Worm (Caenorhabditis elegans): ENCODE results near the gene tebp-2.

DNA sequence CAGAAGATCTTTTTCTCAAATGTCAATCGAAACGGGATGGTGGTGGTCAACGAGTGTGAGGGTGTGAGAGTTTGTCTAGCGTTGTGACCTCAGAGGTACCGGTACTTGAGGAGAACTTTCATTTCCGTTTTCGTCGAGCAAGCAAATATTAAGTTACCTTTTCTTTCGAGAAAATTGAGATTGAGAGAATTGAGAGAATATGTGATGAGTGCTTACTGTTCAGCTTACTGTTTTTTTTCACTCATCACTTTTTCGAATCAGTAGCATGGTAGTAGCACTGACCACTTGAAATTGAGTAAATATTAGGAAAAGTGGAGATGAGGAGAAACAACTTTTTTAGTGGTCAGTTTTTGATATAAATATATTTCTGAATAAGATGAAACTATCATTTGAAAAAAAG lies 32.6 kb downstream of the tebp-2 start, which contains the start of gene T12E12.6:
- TF ChIP-seq pes-1 (GFP tag; IDR thresholded peaks at IDR 0.05) = no peak
- no peak for TF ChIP-seq flt-1 (GFP tag; IDR thresholded peaks at IDR 0.05)
- no peak for TF ChIP-seq ama-1 (optimal IDR thresholded peaks at IDR 0.05)
- no peak for TF ChIP-seq tra-4 (tag; optimal IDR thresholded peaks at IDR 0.05)
- no peak for TF ChIP-seq ets-7 (tag; optimal IDR thresholded peaks at IDR 0.05)
- TF ChIP-seq hmbx-1 (tag; optimal IDR thresholded peaks at IDR 0.05) = no peak
- no peak for TF ChIP-seq ceh-13 (GFP tag; optimal IDR thresholded peaks at IDR 0.05)
- no peak for TF ChIP-seq hmg-4 (GFP tag; optimal IDR thresholded peaks at IDR 0.05)
- TF ChIP-seq ceh-36 (tag; optimal IDR thresholded peaks at IDR 0.05) = no peak
